Fruit fly (Drosophila melanogaster): ENCODE measurements around the gene GstZ2.

GstZ2 gene

dm6 chr3R:9502416-9502763 lies 41.9 kb upstream of the GstZ2 start, which contains the start of gene RhoL (continued):
- TF ChIP-seq CG6854 (GFP tag; optimal IDR thresholded peaks at IDR 0.05): peak; percentile 62
- no peak for TF ChIP-seq dac (GFP tag; optimal IDR thresholded peaks at IDR 0.05)
- TF ChIP-seq Hr38 (GFP tag; optimal IDR thresholded peaks at IDR 0.05): no peak
- TF ChIP-seq CG15336 (GFP tag; IDR thresholded peaks at IDR 0.05): peak; percentile 45; the same call in 1 of the 2 replicates
- peak; percentile 43; the same call in 2 of the 3 replicates for TF ChIP-seq CG8119 (GFP tag; IDR thresholded peaks at IDR 0.05)
- no peak for TF ChIP-seq CG6792 (GFP tag; optimal IDR thresholded peaks at IDR 0.05)
- no peak for TF ChIP-seq fd85E (GFP tag; optimal IDR thresholded peaks at IDR 0.05)
- peak; percentile 6 for TF ChIP-seq CG7368 (GFP tag; optimal IDR thresholded peaks at IDR 0.05)
- TF ChIP-seq Sox15 (GFP tag; optimal IDR thresholded peaks at IDR 0.05): no peak
- peak; percentile 28 for TF ChIP-seq Lpt (GFP tag; optimal IDR thresholded peaks at IDR 0.05)
- no peak for TF ChIP-seq spab (GFP tag; optimal IDR thresholded peaks at IDR 0.05)
- TF ChIP-seq pdm3 (GFP tag; optimal IDR thresholded peaks at IDR 0.05): no peak
- TF ChIP-seq achi (GFP tag; optimal IDR thresholded peaks at IDR 0.05): no peak
- TF ChIP-seq Blimp-1 (GFP tag; optimal IDR thresholded peaks at IDR 0.05): no peak
- TF ChIP-seq fkh (GFP tag; optimal IDR thresholded peaks at IDR 0.05): peak; percentile 37
- TF ChIP-seq Hr39 (GFP tag; optimal IDR thresholded peaks at IDR 0.05): no peak
- TF ChIP-seq net (GFP tag; optimal IDR thresholded peaks at IDR 0.05): peak; percentile 59
- no peak for TF ChIP-seq CG8632 (GFP tag; optimal IDR thresholded peaks at IDR 0.05)
- no peak for TF ChIP-seq CG10631 (GFP tag; optimal IDR thresholded peaks at IDR 0.05)
- TF ChIP-seq Eip93F (GFP tag; optimal IDR thresholded peaks at IDR 0.05): peak; percentile 29

- peak; percentile 43 for TF ChIP-seq fkh (GFP tag; optimal IDR thresholded peaks at IDR 0.05)
- TF ChIP-seq dsx (GFP tag; optimal IDR thresholded peaks at IDR 0.05; ENCODE audit: poor library complexity, severe bottlenecking): peak; percentile 68
- no peak for TF ChIP-seq vri (GFP tag; optimal IDR thresholded peaks at IDR 0.05)
- no peak for TF ChIP-seq CG11294 (GFP tag; IDR thresholded peaks at IDR 0.05)
- peak in 1 of 2 experiments; percentile 16 for TF ChIP-seq ss (GFP tag; optimal IDR thresholded peaks at IDR 0.05)
- peak; percentile 52 for TF ChIP-seq Eip78C (GFP tag)
- TF ChIP-seq svp (GFP tag): peak; percentile 82
Measured at dm6 chr3R:9501489-9502415, 41.3 kb upstream of the GstZ2 start.

dm6 chr3R:9500193-9501051 lies 40.0 kb upstream of the GstZ2 start:
- TF ChIP-seq Eip78C (GFP tag) (peak; percentile 56), cyc (GFP tag; optimal IDR thresholded peaks at IDR 0.05) (no peak), svp (GFP tag) (peak; percentile 94), dsx (GFP tag; optimal IDR thresholded peaks at IDR 0.05; ENCODE audit: poor library complexity, severe bottlenecking) (no peak), Eip75B (GFP tag; optimal IDR thresholded peaks at IDR 0.05) (peak; percentile 7), CG3919 (GFP tag; optimal IDR thresholded peaks at IDR 0.05) (no peak), CG6163 (GFP tag; IDR thresholded peaks at IDR 0.05) (0 out of 3 replicates have a peak, but pooled peaks have one; percentile 27), CG34406 (GFP tag; optimal IDR thresholded peaks at IDR 0.05) (no peak), eg (GFP tag; IDR thresholded peaks at IDR 0.05) (0 out of 3 replicates have a peak, but pooled peaks have one; percentile 19), Lpt (GFP tag; optimal IDR thresholded peaks at IDR 0.05) (no peak), lz (GFP tag; optimal IDR thresholded peaks at IDR 0.05) (no peak), Gug (GFP tag; IDR thresholded peaks at IDR 0.05) (no peak), CG15336 (GFP tag; IDR thresholded peaks at IDR 0.05) (no peak)

Data from whole organism, prepupa.